Comparison of ENCODE assay signal across 4 fruit fly cellular contexts in genomic region chr3L:10242243-10242642, dm6.
TF ChIP-seq lines count a peak whose summit lies in the region.

No protein-coding gene starts in this region.

- no peak for TF ChIP-seq CTCF in whole organism, embryonic (GFP tag; optimal IDR thresholded peaks at IDR 0.05; lab: Kevin White, UChicago)

TF ChIP-seq in whole organism, embryonic, 481 proteins besides CTCF, POLR2A, EP300 and RAD21 (continues in another document):
- TF ChIP-seq grau (tag; optimal IDR thresholded peaks at IDR 0.05; lab: Kevin White, UChicago) (peak; percentile 18), jing (GFP tag; optimal IDR thresholded peaks at IDR 0.05; lab: Kevin White, UChicago) (no peak), Xbp1 (GFP tag; optimal IDR thresholded peaks at IDR 0.05; lab: Kevin White, UChicago) (peak; percentile 14), Poxn (GFP tag; IDR thresholded peaks at IDR 0.05; lab: Robert Waterston, UW) (no peak), dpn (GFP tag; optimal IDR thresholded peaks at IDR 0.05; lab: Kevin White, UChicago) (no peak), CG9609 (GFP tag; optimal IDR thresholded peaks at IDR 0.05; lab: Kevin White, UChicago) (no peak), D19B (GFP tag; optimal IDR thresholded peaks at IDR 0.05; lab: Kevin White, UChicago) (no peak), CG6254 (GFP tag; optimal IDR thresholded peaks at IDR 0.05; lab: Kevin White, UChicago) (no peak), sqz (GFP tag; optimal IDR thresholded peaks at IDR 0.05; lab: Kevin White, UChicago) (no peak), Oli (tag; optimal IDR thresholded peaks at IDR 0.05; lab: Kevin White, UChicago) (peak; percentile 2), gro (GFP tag; optimal IDR thresholded peaks at IDR 0.05; lab: Kevin White, UChicago) (no peak), Sox102F (GFP tag; optimal IDR thresholded peaks at IDR 0.05; lab: Kevin White, UChicago) (peak; percentile 20), CG10462 (GFP tag; optimal IDR thresholded peaks at IDR 0.05; lab: Kevin White, UChicago) (no peak), CG3995 (GFP tag; optimal IDR thresholded peaks at IDR 0.05; lab: Kevin White, UChicago) (no peak), Hr51 (GFP tag; optimal IDR thresholded peaks at IDR 0.05; lab: Kevin White, UChicago) (peak in 1 of 2 experiments; percentile 20), BEAF-32 (GFP tag; optimal IDR thresholded peaks at IDR 0.05; lab: Kevin White, UChicago) (no peak), CG12104 (GFP tag; optimal IDR thresholded peaks at IDR 0.05; lab: Kevin White, UChicago) (no peak), gem (tag; optimal IDR thresholded peaks at IDR 0.05; lab: Kevin White, UChicago) (peak; percentile 42), prd (optimal IDR thresholded peaks at IDR 0.05; lab: Kevin White, UChicago) (no peak), prd (GFP tag; IDR thresholded peaks at IDR 0.05; lab: Robert Waterston, UW) (no peak), CG7839 (tag; optimal IDR thresholded peaks at IDR 0.05; lab: Kevin White, UChicago) (no peak), sr (GFP tag; IDR thresholded peaks at IDR 0.05; lab: Robert Waterston, UW) (no peak), vfl (GFP tag; optimal IDR thresholded peaks at IDR 0.05; lab: Kevin White, UChicago) (no peak), CG18764 (GFP tag; optimal IDR thresholded peaks at IDR 0.05; lab: Kevin White, UChicago) (no peak)

TF ChIP-seq in whole organism, prepupa, 60 proteins besides CTCF, POLR2A, EP300 and RAD21 (continues in another document):
- no peak for TF ChIP-seq dac (GFP tag; optimal IDR thresholded peaks at IDR 0.05; lab: Kevin White, UChicago)
- TF ChIP-seq Eip75B (GFP tag; optimal IDR thresholded peaks at IDR 0.05; lab: Kevin White, UChicago) = no peak
- TF ChIP-seq CG6808 (GFP tag; optimal IDR thresholded peaks at IDR 0.05; lab: Kevin White, UChicago) = no peak
- TF ChIP-seq acj6 (GFP tag; optimal IDR thresholded peaks at IDR 0.05; lab: Kevin White, UChicago) = peak; percentile 24
- TF ChIP-seq Eip93F (GFP tag; optimal IDR thresholded peaks at IDR 0.05; lab: Kevin White, UChicago) = no peak
- TF ChIP-seq spab (GFP tag; optimal IDR thresholded peaks at IDR 0.05; lab: Kevin White, UChicago) = no peak
- peak; percentile 10 for TF ChIP-seq CG4318 (GFP tag; optimal IDR thresholded peaks at IDR 0.05; lab: Kevin White, UChicago)
- peak; percentile 41 for TF ChIP-seq svp (GFP tag; lab: Kevin White, UChicago)
- TF ChIP-seq ss (GFP tag; optimal IDR thresholded peaks at IDR 0.05; lab: Kevin White, UChicago) = peak; percentile 24 to 53
- TF ChIP-seq eg (GFP tag; IDR thresholded peaks at IDR 0.05; lab: Robert Waterston, UW) = no peak
- TF ChIP-seq net (GFP tag; optimal IDR thresholded peaks at IDR 0.05; lab: Kevin White, UChicago) = no peak
- TF ChIP-seq Hr4 (GFP tag; optimal IDR thresholded peaks at IDR 0.05; lab: Kevin White, UChicago) = peak; percentile 16
- TF ChIP-seq Smox (GFP tag; optimal IDR thresholded peaks at IDR 0.05; lab: Kevin White, UChicago) = peak; percentile 28
- TF ChIP-seq CG8632 (GFP tag; optimal IDR thresholded peaks at IDR 0.05; lab: Kevin White, UChicago) = peak; percentile 46
- TF ChIP-seq CG32006 (GFP tag; optimal IDR thresholded peaks at IDR 0.05; lab: Kevin White, UChicago) = peak; percentile 51
- peak; percentile 50 for TF ChIP-seq CG10631 (GFP tag; optimal IDR thresholded peaks at IDR 0.05; lab: Kevin White, UChicago)
- no peak for TF ChIP-seq Ets21C (GFP tag; optimal IDR thresholded peaks at IDR 0.05; lab: Kevin White, UChicago)
- TF ChIP-seq lz (GFP tag; optimal IDR thresholded peaks at IDR 0.05; lab: Kevin White, UChicago) = peak; percentile 1
- TF ChIP-seq Ets96B (tag; optimal IDR thresholded peaks at IDR 0.05; lab: Kevin White, UChicago) = no peak
- no peak for TF ChIP-seq pdm3 (GFP tag; optimal IDR thresholded peaks at IDR 0.05; lab: Kevin White, UChicago)
- peak; percentile 48 for TF ChIP-seq CG34406 (GFP tag; optimal IDR thresholded peaks at IDR 0.05; lab: Kevin White, UChicago)
- TF ChIP-seq CG15336 (GFP tag; IDR thresholded peaks at IDR 0.05; lab: Robert Waterston, UW) = peak; percentile 47; the same call in 1 of the 2 replicates
- TF ChIP-seq CG6276 (GFP tag; optimal IDR thresholded peaks at IDR 0.05; lab: Kevin White, UChicago) = no peak
- TF ChIP-seq CG8119 (GFP tag; IDR thresholded peaks at IDR 0.05; lab: Robert Waterston, UW) = peak; percentile 66; the same call in 2 of the 3 replicates

TF ChIP-seq in whole organism, pupa, 21 proteins besides CTCF, POLR2A, EP300 and RAD21:
- TF ChIP-seq CG17806 (tag; optimal IDR thresholded peaks at IDR 0.05; lab: Kevin White, UChicago) (no peak), Snoo (tag; optimal IDR thresholded peaks at IDR 0.05; lab: Kevin White, UChicago) (no peak), gl (tag; optimal IDR thresholded peaks at IDR 0.05; lab: Kevin White, UChicago) (no peak), CG13204 (GFP tag; optimal IDR thresholded peaks at IDR 0.05; lab: Kevin White, UChicago) (no peak), Pif1B (GFP tag; optimal IDR thresholded peaks at IDR 0.05; lab: Kevin White, UChicago) (no peak), CG14655 (GFP tag; optimal IDR thresholded peaks at IDR 0.05; lab: Kevin White, UChicago) (peak; percentile 2), rn (GFP tag; IDR thresholded peaks at IDR 0.05; lab: Robert Waterston, UW) (no peak), EcR (GFP tag; optimal IDR thresholded peaks at IDR 0.05; lab: Kevin White, UChicago) (no peak), CG4496 (GFP tag; IDR thresholded peaks at IDR 0.05; lab: Robert Waterston, UW) (no peak), CG8301 (tag; optimal IDR thresholded peaks at IDR 0.05; lab: Kevin White, UChicago) (no peak), CG8159 (tag; optimal IDR thresholded peaks at IDR 0.05; lab: Kevin White, UChicago) (peak; percentile 48), Ets98B (GFP tag; IDR thresholded peaks at IDR 0.05; lab: Robert Waterston, UW) (no peak), CG34367 (tag; optimal IDR thresholded peaks at IDR 0.05; lab: Kevin White, UChicago) (peak; percentile 34), CG9948 (tag; optimal IDR thresholded peaks at IDR 0.05; lab: Kevin White, UChicago) (no peak), CG12605 (GFP tag; IDR thresholded peaks at IDR 0.05; lab: Robert Waterston, UW) (no peak), CG10348 (GFP tag; IDR thresholded peaks at IDR 0.05; lab: Robert Waterston, UW) (no peak), Pif1A (GFP tag; optimal IDR thresholded peaks at IDR 0.05; lab: Kevin White, UChicago) (peak; percentile 32), D1 (tag; optimal IDR thresholded peaks at IDR 0.05; lab: Kevin White, UChicago) (no peak), CG32121 (GFP tag; IDR thresholded peaks at IDR 0.05; lab: Robert Waterston, UW) (no peak), CG15710 (tag; optimal IDR thresholded peaks at IDR 0.05; lab: Kevin White, UChicago) (peak; percentile 50), fd96Ca (GFP tag; IDR thresholded peaks at IDR 0.05; lab: Robert Waterston, UW) (no peak)

TF ChIP-seq in whole organism, wandering third instar larva, 38 proteins besides CTCF, POLR2A, EP300 and RAD21:
- TF ChIP-seq HLH106 (tag; optimal IDR thresholded peaks at IDR 0.05; lab: Kevin White, UChicago) (peak; percentile 51), OdsH (GFP tag; optimal IDR thresholded peaks at IDR 0.05; lab: Kevin White, UChicago) (peak; percentile 33), ey (GFP tag; optimal IDR thresholded peaks at IDR 0.05; lab: Kevin White, UChicago) (peak; percentile 12), rgr (GFP tag; optimal IDR thresholded peaks at IDR 0.05; lab: Kevin White, UChicago) (peak; percentile 36), Sp1 (GFP tag; optimal IDR thresholded peaks at IDR 0.05; lab: Kevin White, UChicago) (peak; percentile 62), fru (GFP tag; optimal IDR thresholded peaks at IDR 0.05; lab: Kevin White, UChicago) (peak; percentile 17), lola (GFP tag; optimal IDR thresholded peaks at IDR 0.05; lab: Kevin White, UChicago) (no peak), psq (GFP tag; optimal IDR thresholded peaks at IDR 0.05; lab: Kevin White, UChicago) (peak; percentile 42), foxo (GFP tag; optimal IDR thresholded peaks at IDR 0.05; lab: Kevin White, UChicago) (peak in 1 of 2 experiments; percentile 40), pan (optimal IDR thresholded peaks at IDR 0.05; lab: Kevin White, UChicago) (no peak), jim (GFP tag; optimal IDR thresholded peaks at IDR 0.05; lab: Kevin White, UChicago) (no peak)

Comparison
In these comparisons a context has a peak if more than half of its experiments do, and no peak if none do; other contexts are left out.
1. Of the 7 proteins assayed by ChIP-seq in both whole organism, embryonic and whole organism, prepupa: peak only in whole organism, embryonic: Sox102F; only in whole organism, prepupa: Hr39; in both: none; in neither: 5.